Worm (Caenorhabditis elegans) whole organism, L3 larva: Measurements from ENCODE around the gene nmt-1.

Experiments used
- R02D3.7 ChIP-seq: fragments of 150-350 bp; optimal IDR thresholded peaks from 2 replicates; lab custom pipeline; 2014; ENCODE audit warnings: missing biosample characterization, missing genetic modification characterization
- nhr-237 ChIP-seq: fragments of 150-350 bp; optimal IDR thresholded peaks from 2 replicates; lab custom pipeline; 2014; ENCODE audit warnings: missing biosample characterization, missing genetic modification characterization
- nhr-28 ChIP-seq: fragments of 150-350 bp; optimal IDR thresholded peaks from 2 replicates; lab custom pipeline; 2014; ENCODE audit warnings: missing biosample characterization, missing genetic modification characterization
- ztf-11 ChIP-seq: fragments of 150-350 bp; optimal IDR thresholded peaks from 2 replicates; lab custom pipeline; 2014; ENCODE audit warnings: missing biosample characterization, missing genetic modification characterization

- TF ChIP-seq nhr-237 (tag; lab: Kevin White, UChicago), result no peak
- TF ChIP-seq ztf-11, result no peak
- TF ChIP-seq nhr-28 (tag; lab: Kevin White, UChicago), result no peak
- no peak for TF ChIP-seq R02D3.7
These were observed 4.9 kb upstream of the nmt-1 start for ce11 chrIII:6120990-6121389.
